Fruit fly (Drosophila melanogaster): ENCODE results near the gene MED30.

Gene MED30

dm6 chr3L:615425-616046, 38.4 kb downstream of the MED30 start (continued):
- peak; percentile 63 for TF ChIP-seq Sry-β (GFP tag; optimal IDR thresholded peaks at IDR 0.05)
- no peak for TF ChIP-seq Dp (GFP tag; optimal IDR thresholded peaks at IDR 0.05)
- peak; percentile 51; the same call in 1 of the 2 replicates for TF ChIP-seq gt (GFP tag; IDR thresholded peaks at IDR 0.05)
- peak; percentile 34 for TF ChIP-seq CG10565 (GFP tag; optimal IDR thresholded peaks at IDR 0.05)
- peak; percentile 94 for TF ChIP-seq ci (GFP tag; IDR thresholded peaks at IDR 0.05)
- peak; percentile 86 for TF ChIP-seq grau (tag; optimal IDR thresholded peaks at IDR 0.05)
- TF ChIP-seq CG7745 (tag; optimal IDR thresholded peaks at IDR 0.05), result no peak
- peak; percentile 40 to 93 for TF ChIP-seq bsh (GFP tag; optimal IDR thresholded peaks at IDR 0.05)
- TF ChIP-seq chn (GFP tag; optimal IDR thresholded peaks at IDR 0.05), result peak; percentile 72
- TF ChIP-seq Jarid2 (GFP tag; optimal IDR thresholded peaks at IDR 0.05), result peak; percentile 73
- TF ChIP-seq CG14860 (GFP tag; IDR thresholded peaks at IDR 0.05; ENCODE audit: partially characterized antibody), result no peak
- TF ChIP-seq fd102C (GFP tag; optimal IDR thresholded peaks at IDR 0.05), result no peak
- peak; percentile 72 for TF ChIP-seq CG17568 (GFP tag; optimal IDR thresholded peaks at IDR 0.05)
- TF ChIP-seq CG11560 (tag; IDR thresholded peaks at IDR 0.05), result peak; percentile 72; the same call in 2 of the 3 replicates
- peak; percentile 64 for TF ChIP-seq ERR (GFP tag; optimal IDR thresholded peaks at IDR 0.05)
- TF ChIP-seq CG7987 (GFP tag; optimal IDR thresholded peaks at IDR 0.05), result peak; percentile 47
- TF ChIP-seq Side (GFP tag; optimal IDR thresholded peaks at IDR 0.05), result peak; percentile 81
- peak in 1 of 3 experiments; percentile 87 for TF ChIP-seq lola (GFP tag; optimal IDR thresholded peaks at IDR 0.05)
- no peak for TF ChIP-seq Dref (GFP tag; IDR thresholded peaks at IDR 0.05)
- peak; percentile 78 for TF ChIP-seq CG1792 (GFP tag; optimal IDR thresholded peaks at IDR 0.05)
- TF ChIP-seq CG5180 (GFP tag; optimal IDR thresholded peaks at IDR 0.05), result peak; percentile 62
- peak; percentile 52; the same call in 1 of the 2 replicates for TF ChIP-seq dan (GFP tag; IDR thresholded peaks at IDR 0.05)
- peak; percentile 77 for TF ChIP-seq kah (GFP tag; optimal IDR thresholded peaks at IDR 0.05)
- peak; percentile 91 for TF ChIP-seq CG17829 (tag; optimal IDR thresholded peaks at IDR 0.05)
- peak; percentile 83 for TF ChIP-seq CG3407 (GFP tag; optimal IDR thresholded peaks at IDR 0.05)
- TF ChIP-seq Pdp1 (GFP tag; optimal IDR thresholded peaks at IDR 0.05), result peak; percentile 28 to 84
- peak; percentile 92 for TF ChIP-seq CG10979 (tag; optimal IDR thresholded peaks at IDR 0.05)
- TF ChIP-seq HLH3B (GFP tag; IDR thresholded peaks at IDR 0.05), result peak; percentile 93
- TF ChIP-seq CG32767 (GFP tag; IDR thresholded peaks at IDR 0.05), result peak; percentile 87
- TF ChIP-seq Opbp (GFP tag; IDR thresholded peaks at IDR 0.05; ENCODE audit: partially characterized antibody), result no peak
- peak; percentile 85 for TF ChIP-seq CG8944 (GFP tag; optimal IDR thresholded peaks at IDR 0.05)
- peak; percentile 92 for TF ChIP-seq Xbp1 (GFP tag; optimal IDR thresholded peaks at IDR 0.05)
- peak; percentile 62 for TF ChIP-seq CG6654 (GFP tag; optimal IDR thresholded peaks at IDR 0.05)
- TF ChIP-seq CG15514 (GFP tag; optimal IDR thresholded peaks at IDR 0.05), result peak; percentile 50
- TF ChIP-seq stc (GFP tag; IDR thresholded peaks at IDR 0.05), result peak; percentile 91
- peak; percentile 46 for TF ChIP-seq CG18011 (GFP tag; optimal IDR thresholded peaks at IDR 0.05)
- TF ChIP-seq CG4617 (GFP tag; optimal IDR thresholded peaks at IDR 0.05; ENCODE audit: borderline replicate concordance), result peak; percentile 42
- TF ChIP-seq Bgb (GFP tag; IDR thresholded peaks at IDR 0.05; ENCODE audit: partially characterized antibody), result no peak
- no peak for TF ChIP-seq klu (GFP tag; IDR thresholded peaks at IDR 0.05)
- TF ChIP-seq pho (GFP tag; optimal IDR thresholded peaks at IDR 0.05), result peak; percentile 69
- TF ChIP-seq ase (GFP tag; IDR thresholded peaks at IDR 0.05), result peak; percentile 94
- peak; percentile 82 for TF ChIP-seq sisA (GFP tag; IDR thresholded peaks at IDR 0.05)
- TF ChIP-seq mam (GFP tag; optimal IDR thresholded peaks at IDR 0.05), result peak; percentile 75
- TF ChIP-seq CG6683 (GFP tag; optimal IDR thresholded peaks at IDR 0.05), result peak; percentile 52
- TF ChIP-seq CG11695 (GFP tag; IDR thresholded peaks at IDR 0.05), result peak; percentile 86
- TF ChIP-seq ash1 (GFP tag; optimal IDR thresholded peaks at IDR 0.05), result no peak
- no peak for TF ChIP-seq CG10543 (GFP tag; optimal IDR thresholded peaks at IDR 0.05)
- TF ChIP-seq CG17361 (GFP tag; IDR thresholded peaks at IDR 0.05), result peak; percentile 91

All from whole organism, embryonic.